Worm (Caenorhabditis elegans) whole organism, mixed stage, embryonic: ENCODE results near the gene C54C6.7.

ENCODE experiments used
- M03D4.4 ChIP-seq: sonication (generic microtip); optimal IDR thresholded peaks from 2 replicates; lab custom pipeline; 2017; ENCODE audit warnings: mild to moderate bottlenecking, missing genetic modification characterization, missing compliant biosample characterization
- bed-3 ChIP-seq: fragments of 200-800 bp; sonication (Bioruptor generic); optimal IDR thresholded peaks from 3 replicates; lab custom pipeline; 2018; ENCODE audit warnings: mild to moderate bottlenecking, missing genetic modification characterization, moderate library complexity, missing compliant biosample characterization
- blmp-1 ChIP-seq: fragments of 150-350 bp; optimal IDR thresholded peaks from 2 replicates; lab custom pipeline; 2014; ENCODE audit warnings: missing biosample characterization, missing genetic modification characterization
- ceh-39 ChIP-seq: fragments of 150-350 bp; optimal IDR thresholded peaks from 2 replicates; lab custom pipeline; 2014; ENCODE audit warnings: missing biosample characterization, missing genetic modification characterization
- ceh-43 ChIP-seq: fragments of 200-800 bp; sonication (Bioruptor generic); optimal IDR thresholded peaks from 2 replicates; lab custom pipeline; 2018; ENCODE audit warnings: mild to moderate bottlenecking, missing genetic modification characterization, moderate library complexity, missing compliant biosample characterization
- ces-1 ChIP-seq: fragments of 150-350 bp; optimal IDR thresholded peaks from 2 replicates; lab custom pipeline; 2014; ENCODE audit warnings: missing biosample characterization, missing genetic modification reagents, missing genetic modification characterization
- cnd-1 ChIP-seq: fragments of 200-800 bp; sonication (Bioruptor generic); optimal IDR thresholded peaks from 2 replicates; lab custom pipeline; 2018; ENCODE audit warnings: mild to moderate bottlenecking, missing genetic modification characterization, missing compliant biosample characterization
- drap-1 ChIP-seq: fragments of 200-800 bp; sonication (Bioruptor generic); optimal IDR thresholded peaks from 3 replicates; lab custom pipeline; 2018; ENCODE audit warnings: mild to moderate bottlenecking, missing genetic modification characterization, missing compliant biosample characterization
- elt-1 ChIP-seq: sonication (generic microtip); optimal IDR thresholded peaks from 2 replicates; lab custom pipeline; 2017; ENCODE audit warnings: missing genetic modification characterization, mild to moderate bottlenecking, missing compliant biosample characterization, antibody characterized with exemption, moderate library complexity, borderline replicate concordance; ENCODE audit not compliant: insufficient read depth
- elt-3 ChIP-seq: fragments of 150-350 bp; optimal IDR thresholded peaks from 2 replicates; lab custom pipeline; 2014; ENCODE audit warnings: missing biosample characterization, missing genetic modification characterization
- flh-1 ChIP-seq: fragments of 200-800 bp; sonication (Bioruptor generic); optimal IDR thresholded peaks from 2 replicates; lab custom pipeline; 2018; ENCODE audit warnings: mild to moderate bottlenecking, missing genetic modification characterization, moderate library complexity, missing compliant biosample characterization
- ham-2 ChIP-seq: fragments of 200-800 bp; sonication (Bioruptor generic); optimal IDR thresholded peaks from 2 replicates; lab custom pipeline; 2018; ENCODE audit warnings: mild to moderate bottlenecking, missing genetic modification characterization, missing compliant biosample characterization
- hlh-1 ChIP-seq: fragments of 150-350 bp; optimal IDR thresholded peaks from 2 replicates; lab custom pipeline; 2014; ENCODE audit warnings: missing biosample characterization, missing genetic modification reagents, missing genetic modification characterization
- lin-13 ChIP-seq: fragments of 150-350 bp; optimal IDR thresholded peaks from 2 replicates; lab custom pipeline; 2014; ENCODE audit warnings: missing biosample characterization, missing genetic modification characterization
- lin-32 ChIP-seq: fragments of 200-800 bp; sonication (Bioruptor generic); optimal IDR thresholded peaks from 2 replicates; lab custom pipeline; 2018; ENCODE audit warnings: mild to moderate bottlenecking, missing genetic modification characterization, missing compliant biosample characterization
- lsy-2 ChIP-seq: fragments of 150-350 bp; optimal IDR thresholded peaks from 2 replicates; lab custom pipeline; 2014; ENCODE audit warnings: missing biosample characterization, missing genetic modification characterization
- mab-5 ChIP-seq: fragments of 150-350 bp; optimal IDR thresholded peaks from 2 replicates; lab custom pipeline; 2014; ENCODE audit warnings: missing biosample characterization, missing genetic modification characterization
- mep-1 ChIP-seq: fragments of 150-350 bp; optimal IDR thresholded peaks from 2 replicates; lab custom pipeline; 2017; ENCODE audit warnings: missing biosample characterization, missing genetic modification reagents, missing genetic modification characterization, inconsistent platforms
- mls-2 ChIP-seq: sonication (generic microtip); optimal IDR thresholded peaks from 2 replicates; lab custom pipeline; 2016; ENCODE audit warnings: mild to moderate bottlenecking, missing genetic modification characterization, moderate library complexity, missing compliant biosample characterization
- nhr-12 ChIP-seq: fragments of 150-350 bp; optimal IDR thresholded peaks from 2 replicates; lab custom pipeline; 2014; ENCODE audit warnings: missing biosample characterization, missing genetic modification characterization
- nhr-2 ChIP-seq: fragments of 150-350 bp; optimal IDR thresholded peaks from 2 replicates; lab custom pipeline; 2014; ENCODE audit warnings: missing biosample characterization, missing genetic modification characterization
- nhr-237 ChIP-seq: fragments of 150-350 bp; optimal IDR thresholded peaks from 2 replicates; lab custom pipeline; 2014; ENCODE audit warnings: missing biosample characterization, missing genetic modification characterization
- nhr-28 ChIP-seq: fragments of 150-350 bp; optimal IDR thresholded peaks from 2 replicates; lab custom pipeline; 2014; ENCODE audit warnings: missing biosample characterization, missing genetic modification characterization
- nhr-76 ChIP-seq: sonication (generic microtip); optimal IDR thresholded peaks from 2 replicates; lab custom pipeline; 2017; ENCODE audit warnings: missing biosample characterization, missing genetic modification characterization
- pha-4 ChIP-seq: fragments of 150-350 bp; optimal IDR thresholded peaks from 2 replicates; lab custom pipeline; 2018; ENCODE audit warnings: missing biosample characterization, missing genetic modification reagents, missing genetic modification characterization
- sem-2 ChIP-seq: fragments of 200-800 bp; sonication (Bioruptor generic); optimal IDR thresholded peaks from 2 replicates; lab custom pipeline; 2018; ENCODE audit warnings: mild to moderate bottlenecking, missing genetic modification characterization, missing compliant biosample characterization
- snpc-4 ChIP-seq: fragments of 150-350 bp; optimal IDR thresholded peaks from 2 replicates; lab custom pipeline; 2014; ENCODE audit warnings: missing biosample characterization, missing genetic modification characterization
- sptf-1 ChIP-seq: sonication (generic microtip); optimal IDR thresholded peaks from 2 replicates; lab custom pipeline; 2017; ENCODE audit warnings: mild to moderate bottlenecking, missing genetic modification characterization, moderate library complexity, missing compliant biosample characterization
- tbx-8 ChIP-seq: fragments of 200-800 bp; sonication (Bioruptor generic); optimal IDR thresholded peaks from 2 replicates; lab custom pipeline; 2018; ENCODE audit warnings: mild to moderate bottlenecking, missing genetic modification characterization, moderate library complexity, missing compliant biosample characterization
- unc-120 ChIP-seq: sonication (generic microtip); optimal IDR thresholded peaks from 2 replicates; lab custom pipeline; 2017; ENCODE audit warnings: missing genetic modification characterization, missing compliant biosample characterization; ENCODE audit not compliant: poor library complexity, severe bottlenecking
- unc-39 ChIP-seq: fragments of 150-350 bp; optimal IDR thresholded peaks from 2 replicates; lab custom pipeline; 2014; ENCODE audit warnings: missing biosample characterization, missing genetic modification characterization
- unc-62 ChIP-seq: fragments of 150-350 bp; optimal IDR thresholded peaks from 2 replicates; lab custom pipeline; 2014; ENCODE audit warnings: missing biosample characterization, missing genetic modification reagents, missing genetic modification characterization
- ztf-11 ChIP-seq: fragments of 150-350 bp; optimal IDR thresholded peaks from 2 replicates; lab custom pipeline; 2014; ENCODE audit warnings: missing biosample characterization, missing genetic modification characterization

Gene C54C6.7

ce11 chrIII:3523363-3523762 is 22.9 kb downstream of the C54C6.7 start:
- TF ChIP-seq mep-1 (tag; lab: Kevin White, UChicago) (no peak), ceh-43 (GFP tag; lab: Kevin White, UChicago) (no peak), bed-3 (GFP tag; lab: Kevin White, UChicago) (no peak), mls-2 (tag; lab: Kevin White, UChicago) (no peak), snpc-4 (no peak), lsy-2 (tag; lab: Kevin White, UChicago) (no peak), tbx-8 (no peak), elt-1 (no peak), unc-62 (no peak), unc-39 (tag; lab: Kevin White, UChicago) (no peak), blmp-1 (tag; lab: Kevin White, UChicago) (no peak), M03D4.4 (no peak), nhr-76 (tag; lab: Kevin White, UChicago) (no peak), nhr-12 (tag; lab: Kevin White, UChicago) (no peak), elt-3 (tag; lab: Kevin White, UChicago) (no peak)

ce11 chrIII:3520417-3520816 is 25.8 kb downstream of the C54C6.7 start:
- TF ChIP-seq lin-13 (tag; lab: Kevin White, UChicago): no peak
- TF ChIP-seq ceh-43 (GFP tag; lab: Kevin White, UChicago): no peak
- TF ChIP-seq lin-32 (GFP tag; lab: Kevin White, UChicago): no peak
- no peak for TF ChIP-seq M03D4.4
- no peak for TF ChIP-seq mls-2 (tag; lab: Kevin White, UChicago)
- TF ChIP-seq sptf-1: no peak
- no peak for TF ChIP-seq ceh-39
- TF ChIP-seq bed-3 (GFP tag; lab: Kevin White, UChicago): no peak
- no peak for TF ChIP-seq pha-4 (tag; lab: Kevin White, UChicago)
- no peak for TF ChIP-seq ces-1 (GFP tag; lab: Kevin White, UChicago)
- TF ChIP-seq snpc-4: no peak
- TF ChIP-seq cnd-1 (tag; lab: Kevin White, UChicago): no peak
- no peak for TF ChIP-seq elt-1
- no peak for TF ChIP-seq blmp-1 (tag; lab: Kevin White, UChicago)
- no peak for TF ChIP-seq nhr-237
- no peak for TF ChIP-seq nhr-2
- TF ChIP-seq sem-2: no peak
- no peak for TF ChIP-seq flh-1
- TF ChIP-seq drap-1 (GFP tag; lab: Kevin White, UChicago): no peak
- no peak for TF ChIP-seq mab-5 (tag; lab: Kevin White, UChicago)

ce11 chrIII:3519505-3519904 is 26.7 kb downstream of the C54C6.7 start, which contains the start of gene hmit-1.3:
Gene hmit-1.3, minus strand, starts transcription at chrIII:3519607.
- no peak for TF ChIP-seq unc-120 (tag; lab: Kevin White, UChicago)
- no peak for TF ChIP-seq unc-62
- TF ChIP-seq nhr-28 (tag; lab: Kevin White, UChicago): no peak
- no peak for TF ChIP-seq snpc-4
- no peak for TF ChIP-seq unc-39 (tag; lab: Kevin White, UChicago)
- TF ChIP-seq lin-32 (GFP tag; lab: Kevin White, UChicago): no peak
- no peak for TF ChIP-seq sem-2
- TF ChIP-seq ztf-11: no peak
- no peak for TF ChIP-seq M03D4.4
- TF ChIP-seq ham-2 (GFP tag; lab: Kevin White, UChicago): no peak
- no peak for TF ChIP-seq tbx-8

- no peak for TF ChIP-seq mls-2 (tag; lab: Kevin White, UChicago)
- TF ChIP-seq ceh-43 (GFP tag; lab: Kevin White, UChicago): no peak
- TF ChIP-seq drap-1 (GFP tag; lab: Kevin White, UChicago): no peak
- no peak for TF ChIP-seq sem-2
- TF ChIP-seq bed-3 (GFP tag; lab: Kevin White, UChicago): no peak
- no peak for TF ChIP-seq M03D4.4
- no peak for TF ChIP-seq blmp-1 (tag; lab: Kevin White, UChicago)
- TF ChIP-seq lsy-2 (tag; lab: Kevin White, UChicago): no peak
- no peak for TF ChIP-seq hlh-1 (tag; lab: Kevin White, UChicago)
- no peak for TF ChIP-seq flh-1
- no peak for TF ChIP-seq ztf-11
- TF ChIP-seq elt-1: no peak
- TF ChIP-seq ces-1 (GFP tag; lab: Kevin White, UChicago): no peak
- TF ChIP-seq elt-3 (tag; lab: Kevin White, UChicago): no peak
- TF ChIP-seq tbx-8: no peak
- TF ChIP-seq ceh-39: no peak
- TF ChIP-seq nhr-76 (tag; lab: Kevin White, UChicago): no peak
Measured at ce11 chrIII:3511808-3512207, 34.4 kb downstream of the C54C6.7 start.
